Worm (Caenorhabditis elegans) whole organism, young adult: ENCODE measurements around the gene abch-1.

ENCODE experiments used
- B0019.2 ChIP-seq: fragments of 200-800 bp; sonication (Bioruptor generic); conservative IDR thresholded peaks from 2 replicates; pipeline ENCODE4 v1.3.6; 2022; ENCODE audit warnings: missing genetic modification reagents, missing genetic modification characterization, missing compliant biosample characterization
- C06A6.2 ChIP-seq: fragments of 200-800 bp; sonication (Bioruptor generic); conservative IDR thresholded peaks from 2 replicates; pipeline ENCODE4 v1.3.6; 2022; ENCODE audit warnings: missing genetic modification characterization, missing compliant biosample characterization
- D2030.7 ChIP-seq: fragments of 200-800 bp; sonication (Bioruptor generic); IDR thresholded peaks from 2 replicates; pipeline ENCODE4 v1.3.6; 2022; ENCODE audit warnings: missing genetic modification reagents, missing genetic modification characterization, missing compliant biosample characterization
- F22D6.2 ChIP-seq: sonication (generic microtip); optimal IDR thresholded peaks from 2 replicates; lab custom pipeline; 2016; ENCODE audit warnings: mild to moderate bottlenecking, missing genetic modification characterization, missing compliant biosample characterization
- F33H1.4 ChIP-seq: fragments of 200-800 bp; sonication (Bioruptor generic); IDR thresholded peaks from 2 replicates; pipeline ENCODE4 v1.3.6; 2022; ENCODE audit warnings: missing genetic modification reagents, missing genetic modification characterization, missing compliant biosample characterization
- F37B4.10 ChIP-seq: fragments of 200-800 bp; sonication (Bioruptor generic); IDR thresholded peaks from 2 replicates; pipeline ENCODE4 v1.3.6; 2022; ENCODE audit warnings: missing genetic modification characterization, missing compliant biosample characterization
- F49E8.2 ChIP-seq: sonication (generic microtip); optimal IDR thresholded peaks from 3 replicates; lab custom pipeline; 2017; ENCODE audit warnings: missing genetic modification characterization, mild to moderate bottlenecking, missing compliant biosample characterization, antibody characterized with exemption, moderate library complexity; ENCODE audit not compliant: insufficient read depth
- K11D2.4 ChIP-seq: fragments of 200-800 bp; sonication (Bioruptor generic); IDR thresholded peaks from 2 replicates; pipeline ENCODE4 v1.3.6; 2022; ENCODE audit warnings: missing genetic modification reagents, missing genetic modification characterization, missing compliant biosample characterization
- T07F8.4 ChIP-seq: sonication (generic microtip); optimal IDR thresholded peaks from 2 replicates; lab custom pipeline; 2016; ENCODE audit warnings: mild to moderate bottlenecking, missing genetic modification characterization, moderate library complexity, missing compliant biosample characterization
- Y53F4B.3 ChIP-seq: fragments of 200-800 bp; sonication (Bioruptor generic); IDR thresholded peaks from 2 replicates; pipeline ENCODE4 v1.3.6; 2022; ENCODE audit warnings: missing genetic modification reagents, missing genetic modification characterization, missing compliant biosample characterization
- Y53G8AR.9 ChIP-seq: fragments of 200-800 bp; sonication (Bioruptor generic); conservative IDR thresholded peaks from 2 replicates; pipeline ENCODE4 v1.3.6; 2022; ENCODE audit warnings: missing genetic modification reagents, missing genetic modification characterization, missing compliant biosample characterization
- Y56A3A.18 ChIP-seq: fragments of 200-800 bp; sonication (Bioruptor generic); IDR thresholded peaks from 2 replicates; pipeline ENCODE4 v1.3.6; 2022; ENCODE audit warnings: missing genetic modification reagents, missing genetic modification characterization, missing compliant biosample characterization
- Y79H2A.3 ChIP-seq: fragments of 200-800 bp; sonication (Bioruptor generic); conservative IDR thresholded peaks from 2 replicates; pipeline ENCODE4 v1.3.6; 2022; ENCODE audit warnings: missing genetic modification reagents, missing genetic modification characterization, missing compliant biosample characterization
- Y95B8A.8 ChIP-seq: fragments of 200-800 bp; sonication (Bioruptor generic); IDR thresholded peaks from 2 replicates; pipeline ENCODE4 v1.3.6; 2022; ENCODE audit warnings: missing genetic modification reagents, missing genetic modification characterization, missing compliant biosample characterization
- ZK185.1 ChIP-seq: sonication (generic microtip); optimal IDR thresholded peaks from 2 replicates; lab custom pipeline; 2016; ENCODE audit warnings: mild to moderate bottlenecking, missing genetic modification characterization, missing compliant biosample characterization; ENCODE audit not compliant: poor library complexity, severe bottlenecking
- ama-1 ChIP-seq, 3 experiments: fragments of 150-350 bp in 1 of 3; sonication (generic microtip) in 2 of 3; optimal IDR thresholded peaks; 2 replicates each; lab custom pipeline; 2014 to 2018; ENCODE audit warnings: missing biosample characterization in 2 of 3, missing genetic modification characterization in 2 of 3, missing genetic modification reagents in 2 of 3
- attf-6 ChIP-seq: fragments of 200-800 bp; sonication (Bioruptor generic); IDR thresholded peaks from 2 replicates; pipeline ENCODE4 v1.3.6; 2022; ENCODE audit warnings: missing genetic modification reagents, missing genetic modification characterization, missing compliant biosample characterization
- bed-2 ChIP-seq: fragments of 200-800 bp; sonication (Bioruptor generic); IDR thresholded peaks from 2 replicates; pipeline ENCODE4 v1.3.6; 2022; ENCODE audit warnings: missing genetic modification reagents, missing genetic modification characterization, missing compliant biosample characterization
- cebp-1 ChIP-seq, 2 experiments: fragments of 200-800 bp in 1 of 2; sonication (Bioruptor generic) in 1 of 2; sonication (generic microtip) in 1 of 2; IDR thresholded peaks in 1 of 2; optimal IDR thresholded peaks in 1 of 2; 2 replicates each; pipeline versions ENCODE4 v1.3.6 to Lab custom; 2017 to 2022; ENCODE audit warnings: missing compliant biosample characterization in 2 of 2, missing genetic modification characterization in 2 of 2, mild to moderate bottlenecking in 1 of 2, missing genetic modification reagents in 1 of 2, moderate library complexity in 1 of 2
- ceh-100 ChIP-seq: fragments of 200-800 bp; sonication (Bioruptor generic); IDR thresholded peaks from 2 replicates; pipeline ENCODE4 v1.3.6; 2022; ENCODE audit warnings: missing genetic modification reagents, missing genetic modification characterization, missing compliant biosample characterization
- ceh-91 ChIP-seq: fragments of 200-800 bp; sonication (Bioruptor generic); IDR thresholded peaks from 2 replicates; pipeline ENCODE4 v1.3.6; 2022; ENCODE audit warnings: missing genetic modification reagents, missing genetic modification characterization, missing compliant biosample characterization
- chd-7 ChIP-seq: sonication (generic microtip); optimal IDR thresholded peaks from 2 replicates; lab custom pipeline; 2016; ENCODE audit warnings: mild to moderate bottlenecking, missing genetic modification characterization, moderate library complexity, missing compliant biosample characterization
- die-1 ChIP-seq: sonication (generic microtip); optimal IDR thresholded peaks from 2 replicates; lab custom pipeline; 2016; ENCODE audit warnings: missing genotype, mild to moderate bottlenecking, missing genetic modification characterization, missing compliant biosample characterization
- dpl-1 ChIP-seq: fragments of 150-350 bp; optimal IDR thresholded peaks from 2 replicates; lab custom pipeline; 2014; ENCODE audit warnings: missing biosample characterization, missing genetic modification reagents, missing genetic modification characterization
- efl-1 ChIP-seq: fragments of 150-350 bp; optimal IDR thresholded peaks from 2 replicates; lab custom pipeline; 2014; ENCODE audit warnings: missing biosample characterization, missing genetic modification reagents, missing genetic modification characterization
- egl-44 ChIP-seq: fragments of 200-800 bp; sonication (Bioruptor generic); IDR thresholded peaks from 2 replicates; pipeline ENCODE4 v1.3.6; 2022; ENCODE audit warnings: missing genetic modification reagents, missing genetic modification characterization, missing compliant biosample characterization
- egrh-3 ChIP-seq: fragments of 200-800 bp; sonication (Bioruptor generic); IDR thresholded peaks from 2 replicates; pipeline ENCODE4 v1.3.6; 2022; ENCODE audit warnings: missing genetic modification reagents, missing genetic modification characterization, missing compliant biosample characterization
- hlh-12 ChIP-seq: sonication (generic microtip); optimal IDR thresholded peaks from 2 replicates; lab custom pipeline; 2016; ENCODE audit warnings: missing genetic modification characterization, missing compliant biosample characterization
- hmg-20 ChIP-seq: fragments of 200-800 bp; sonication (Bioruptor generic); IDR thresholded peaks from 2 replicates; pipeline ENCODE4 v1.3.6; 2022; ENCODE audit warnings: missing genetic modification reagents, missing genetic modification characterization, missing compliant biosample characterization
- lin-40 ChIP-seq: sonication (generic microtip); optimal IDR thresholded peaks from 2 replicates; lab custom pipeline; 2016; ENCODE audit warnings: missing genetic modification characterization, mild to moderate bottlenecking, missing compliant biosample characterization, missing genotype, missing genetic modification reagents
- lsy-27 ChIP-seq: sonication (generic microtip); optimal IDR thresholded peaks from 2 replicates; lab custom pipeline; 2017; ENCODE audit warnings: missing genetic modification characterization, mild to moderate bottlenecking, missing compliant biosample characterization, antibody characterized with exemption, missing genotype, borderline replicate concordance; ENCODE audit not compliant: insufficient read depth
- madf-6 ChIP-seq: fragments of 200-800 bp; sonication (Bioruptor generic); IDR thresholded peaks from 2 replicates; pipeline ENCODE4 v1.3.6; 2022; ENCODE audit warnings: missing genetic modification reagents, missing genetic modification characterization, missing compliant biosample characterization
- madf-8 ChIP-seq: fragments of 200-800 bp; sonication (Bioruptor generic); conservative IDR thresholded peaks from 2 replicates; pipeline ENCODE4 v1.3.6; 2022; ENCODE audit warnings: missing genetic modification reagents, missing genetic modification characterization, missing compliant biosample characterization
- mcd-1 ChIP-seq: fragments of 200-800 bp; sonication (Bioruptor generic); IDR thresholded peaks from 2 replicates; pipeline ENCODE4 v1.3.6; 2022; ENCODE audit warnings: missing genetic modification reagents, missing genetic modification characterization, missing compliant biosample characterization
- nfya-1 ChIP-seq: sonication (generic microtip); optimal IDR thresholded peaks from 2 replicates; lab custom pipeline; 2017; ENCODE audit warnings: antibody characterized with exemption, missing compliant biosample characterization, missing genetic modification characterization, borderline replicate concordance; ENCODE audit not compliant: insufficient read depth
- nhr-179 ChIP-seq: sonication (generic microtip); optimal IDR thresholded peaks from 2 replicates; lab custom pipeline; 2016; ENCODE audit warnings: mild to moderate bottlenecking, missing genetic modification characterization, missing compliant biosample characterization
- pbrm-1 ChIP-seq: fragments of 200-800 bp; sonication (Bioruptor generic); IDR thresholded peaks from 2 replicates; pipeline ENCODE4 v1.3.6; 2022; ENCODE audit warnings: missing genetic modification reagents, missing genetic modification characterization, missing compliant biosample characterization
- repo-1 ChIP-seq: sonication (generic microtip); optimal IDR thresholded peaks from 2 replicates; lab custom pipeline; 2017; ENCODE audit warnings: mild to moderate bottlenecking, missing genetic modification characterization, missing compliant biosample characterization
- rpc-1 ChIP-seq, 2 experiments: fragments of 150-350 bp in 1 of 2; sonication (generic microtip) in 1 of 2; optimal IDR thresholded peaks; 2 replicates each; lab custom pipeline; 2014 to 2018; ENCODE audit warnings: missing biosample characterization in 1 of 2, missing genetic modification characterization in 1 of 2, missing genetic modification reagents in 1 of 2, missing genotype in 1 of 2
- sea-2 ChIP-seq: fragments of 200-800 bp; sonication (Bioruptor generic); IDR thresholded peaks from 2 replicates; pipeline ENCODE4 v1.3.6; 2022; ENCODE audit warnings: missing genetic modification characterization, missing compliant biosample characterization
- snpc-1.3 ChIP-seq: sonication (generic microtip); optimal IDR thresholded peaks from 2 replicates; lab custom pipeline; 2017; ENCODE audit warnings: missing genetic modification characterization, mild to moderate bottlenecking, missing compliant biosample characterization, antibody characterized with exemption, moderate library complexity, missing genotype, missing genetic modification reagents; ENCODE audit not compliant: insufficient read depth
- snpc-4 ChIP-seq, 5 experiments: fragments of 150-350 bp in 1 of 5; sonication (generic microtip) in 4 of 5; optimal IDR thresholded peaks; 2 replicates each; lab custom pipeline; 2014 to 2018; ENCODE audit warnings: missing genetic modification characterization in 5 of 5, missing biosample characterization in 3 of 5, antibody characterized with exemption in 2 of 5, mild to moderate bottlenecking in 2 of 5, missing compliant biosample characterization in 2 of 5, missing genotype in 2 of 5, moderate library complexity in 2 of 5, missing genetic modification reagents in 1 of 5
- tbx-9 ChIP-seq: sonication (generic microtip); optimal IDR thresholded peaks from 2 replicates; lab custom pipeline; 2016; ENCODE audit warnings: borderline replicate concordance, missing genetic modification characterization, inconsistent platforms, missing compliant biosample characterization
- tlf-1 ChIP-seq: fragments of 200-800 bp; sonication (Bioruptor generic); optimal IDR thresholded peaks from 2 replicates; lab custom pipeline; 2018; ENCODE audit warnings: mild to moderate bottlenecking, missing genetic modification characterization, missing compliant biosample characterization
- unc-62 ChIP-seq: fragments of 150-350 bp; optimal IDR thresholded peaks from 2 replicates; lab custom pipeline; 2014; ENCODE audit warnings: missing biosample characterization, missing genetic modification reagents, missing genetic modification characterization
- ztf-6 ChIP-seq: fragments of 200-800 bp; sonication (Bioruptor generic); IDR thresholded peaks from 2 replicates; pipeline ENCODE4 v1.3.6; 2022; ENCODE audit warnings: missing genetic modification reagents, missing genetic modification characterization, missing compliant biosample characterization

abch-1 gene

ce11 chrII:6489711-6490184, 41.7 kb downstream of the abch-1 start, which contains the start of the genes snr-3 and rsp-5 (continued):
- TF ChIP-seq attf-6 (GFP tag; lab: Robert Waterston, UW) (no peak), ZK185.1 (tag; lab: Kevin White, UChicago) (peak; percentile 40), ztf-6 (no peak), bed-2 (GFP tag; lab: Robert Waterston, UW) (no peak), D2030.7 (GFP tag; lab: Robert Waterston, UW) (peak; percentile 62), Y95B8A.8 (GFP tag; lab: Robert Waterston, UW) (no peak), sea-2 (GFP tag; lab: Robert Waterston, UW) (no peak), madf-6 (GFP tag; lab: Robert Waterston, UW) (peak; percentile 89), mcd-1 (GFP tag; lab: Robert Waterston, UW) (peak; percentile 74), ceh-91 (peak; percentile 56), hmg-20 (GFP tag; lab: Robert Waterston, UW) (no peak), F37B4.10 (GFP tag; lab: Robert Waterston, UW) (no peak), ama-1 (optimal IDR thresholded peaks at IDR 0.05; lab: Kevin White, UChicago) (no peak), ama-1 (GFP tag; optimal IDR thresholded peaks at IDR 0.05; lab: Kevin White, UChicago) (no peak), Y53G8AR.9 (no peak), tbx-9 (no peak), nfya-1 (tag; lab: Kevin White, UChicago) (no peak), tlf-1 (GFP tag; lab: Kevin White, UChicago) (peak; percentile 51), snpc-4 (GFP tag; optimal IDR thresholded peaks at IDR 0.05; lab: Kevin White, UChicago) (no peak), snpc-4 (tag; optimal IDR thresholded peaks at IDR 0.05; lab: Kevin White, UChicago) (peak; percentile 32 to 58 (median 50)), rpc-1 (optimal IDR thresholded peaks at IDR 0.05; lab: Kevin White, UChicago) (no peak), rpc-1 (tag; optimal IDR thresholded peaks at IDR 0.05; lab: Kevin White, UChicago) (no peak), Y56A3A.18 (GFP tag; lab: Robert Waterston, UW) (no peak), efl-1 (GFP tag; lab: Kevin White, UChicago) (peak; percentile 49), K11D2.4 (GFP tag; lab: Robert Waterston, UW) (no peak), lsy-27 (tag; lab: Kevin White, UChicago) (no peak), cebp-1 (GFP tag; IDR thresholded peaks at IDR 0.05; lab: Robert Waterston, UW) (no peak), cebp-1 (tag; optimal IDR thresholded peaks at IDR 0.05; lab: Kevin White, UChicago) (peak; percentile 34), lin-40 (peak; percentile 12), hlh-12 (tag; lab: Kevin White, UChicago) (no peak), pbrm-1 (peak; percentile 52; the same call in 1 of the 2 replicates), snpc-1.3 (peak; percentile 53), ceh-100 (GFP tag; lab: Robert Waterston, UW) (0 out of 2 replicates have a peak, but pooled peaks have one; percentile 28), F49E8.2 (tag; lab: Kevin White, UChicago) (peak; percentile 55), Y53F4B.3 (GFP tag; lab: Robert Waterston, UW) (no peak), B0019.2 (GFP tag; lab: Robert Waterston, UW) (no peak), dpl-1 (peak; percentile 10), C06A6.2 (GFP tag; lab: Robert Waterston, UW) (no peak), nhr-179 (tag; lab: Kevin White, UChicago) (no peak), F33H1.4 (GFP tag; lab: Robert Waterston, UW) (peak; percentile 97), die-1 (tag; lab: Kevin White, UChicago) (no peak), F22D6.2 (tag; lab: Kevin White, UChicago) (no peak), repo-1 (no peak), Y79H2A.3 (no peak), chd-7 (tag; lab: Kevin White, UChicago) (no peak), unc-62 (GFP tag; lab: Kevin White, UChicago) (no peak), madf-8 (peak; percentile 30), egrh-3 (GFP tag; lab: Robert Waterston, UW) (no peak), egl-44 (GFP tag; lab: Robert Waterston, UW) (no peak), T07F8.4 (tag; lab: Kevin White, UChicago) (no peak)
